Fruit fly (Drosophila melanogaster) whole organism, prepupa: ENCODE data around the gene Ahcy.

Experiments
- Hr38 ChIP-seq: sonication (Bioruptor generic); optimal IDR thresholded peaks from 2 replicates; lab custom pipeline; 2016; ENCODE audit warnings: missing biosample characterization, missing genetic modification characterization
- Hr39 ChIP-seq: fragments of 200-800 bp; sonication (Bioruptor generic); optimal IDR thresholded peaks from 2 replicates; lab custom pipeline; 2016; ENCODE audit warnings: missing biosample characterization, missing genetic modification characterization
- Sox15 ChIP-seq: fragments of 200-800 bp; sonication (Bioruptor generic); optimal IDR thresholded peaks from 3 replicates; lab custom pipeline; 2016; ENCODE audit warnings: missing biosample characterization, missing genetic modification characterization
- fkh ChIP-seq: fragments of 200-800 bp; sonication (Bioruptor generic); optimal IDR thresholded peaks from 3 replicates; lab custom pipeline; 2017; ENCODE audit warnings: missing biosample characterization, mild to moderate bottlenecking, missing genetic modification characterization, moderate library complexity
- salr ChIP-seq, 2 experiments: fragments of 200-800 bp; sonication (Bioruptor generic); optimal IDR thresholded peaks; 3 replicates each; lab custom pipeline; 2016 to 2018; ENCODE audit warnings: missing biosample characterization in 2 of 2, missing genetic modification characterization in 2 of 2, mild to moderate bottlenecking in 1 of 2

DNA sequence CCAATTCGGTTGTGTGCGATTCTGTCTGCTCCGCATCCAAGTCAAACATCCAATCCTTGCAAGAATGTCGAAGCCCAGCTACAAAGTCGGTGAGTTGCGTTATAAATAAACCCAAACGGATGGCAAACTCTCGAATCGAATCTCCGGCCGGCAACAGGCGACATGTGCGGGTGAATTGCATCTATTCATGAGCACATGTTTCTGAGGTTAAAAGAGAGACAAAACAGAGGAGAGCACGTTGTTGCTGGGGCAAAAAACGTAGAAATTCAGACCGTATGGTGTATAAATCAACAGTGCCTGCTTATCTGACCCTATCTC lies 225 bp downstream of the Ahcy start:
- TF ChIP-seq Hr38 (GFP tag; lab: Kevin White, UChicago) (no peak), Sox15 (GFP tag; lab: Kevin White, UChicago) (no peak), Hr39 (GFP tag; lab: Kevin White, UChicago) (no peak), salr (GFP tag; optimal IDR thresholded peaks at IDR 0.05; lab: Kevin White, UChicago) (no peak), fkh (GFP tag; lab: Kevin White, UChicago) (no peak)
